Fruit fly (Drosophila melanogaster) whole organism, embryonic: ENCODE results near the gene Nep6.
A peak's percentile ranks its signal among the peaks of the same experiment; 100 is the strongest.

ENCODE experiments used
- Abd-B ChIP-seq: fragments of 200-800 bp; sonication (Bioruptor generic); optimal IDR thresholded peaks from 2 replicates; lab custom pipeline; 2018; ENCODE audit warnings: missing biosample characterization, mild to moderate bottlenecking, missing genetic modification characterization, moderate library complexity
- Adf1 ChIP-seq: fragments of 200-800 bp; sonication (Bioruptor generic); IDR thresholded peaks from 2 replicates; pipeline ENCODE4 v1.3.6; 2022; ENCODE audit warnings: missing biosample characterization, missing genetic modification characterization
- Antp ChIP-seq: fragments of 200-800 bp; sonication (Bioruptor generic); optimal IDR thresholded peaks from 3 replicates; lab custom pipeline; 2016; ENCODE audit warnings: missing biosample characterization, missing genetic modification characterization
- Atf-2 ChIP-seq: fragments of 200-800 bp; sonication (Bioruptor generic); optimal IDR thresholded peaks from 2 replicates; lab custom pipeline; 2016; ENCODE audit warnings: missing biosample characterization, missing genetic modification characterization
- CG10274 ChIP-seq: fragments of 200-800 bp; sonication (Bioruptor generic); optimal IDR thresholded peaks from 3 replicates; lab custom pipeline; 2017; ENCODE audit warnings: missing biosample characterization, mild to moderate bottlenecking, missing genetic modification characterization
- CG10543 ChIP-seq: fragments of 200-800 bp; sonication (Bioruptor generic); optimal IDR thresholded peaks from 3 replicates; lab custom pipeline; 2017; ENCODE audit warnings: missing biosample characterization, mild to moderate bottlenecking, missing genetic modification characterization, moderate library complexity
- CG11696 ChIP-seq: fragments of 200-800 bp; sonication (Bioruptor generic); IDR thresholded peaks from 2 replicates; pipeline ENCODE4 v1.3.6; 2022; ENCODE audit warnings: missing biosample characterization, missing genetic modification characterization
- CG12236 ChIP-seq: fragments of 200-800 bp; sonication (Bioruptor generic); optimal IDR thresholded peaks from 2 replicates; lab custom pipeline; 2016; ENCODE audit warnings: missing biosample characterization, missing genetic modification characterization
- CG12659 ChIP-seq: fragments of 200-800 bp; sonication (Bioruptor generic); optimal IDR thresholded peaks from 3 replicates; lab custom pipeline; 2017; ENCODE audit warnings: mild to moderate bottlenecking, missing biosample characterization, missing genetic modification reagents, missing genetic modification characterization
- CG12942 ChIP-seq: fragments of 200-800 bp; sonication (Bioruptor generic); optimal IDR thresholded peaks from 3 replicates; lab custom pipeline; 2016; ENCODE audit warnings: missing biosample characterization, missing genetic modification characterization
- CG13894 ChIP-seq: fragments of 200-800 bp; sonication (Bioruptor generic); optimal IDR thresholded peaks from 3 replicates; lab custom pipeline; 2018; ENCODE audit warnings: missing biosample characterization, mild to moderate bottlenecking, missing genetic modification characterization, moderate library complexity
- CG14710 ChIP-seq: fragments of 200-800 bp; sonication (Bioruptor generic); optimal IDR thresholded peaks from 3 replicates; lab custom pipeline; 2019; ENCODE audit warnings: missing biosample characterization, mild to moderate bottlenecking, missing genetic modification characterization, moderate library complexity
- CG14965 ChIP-seq: fragments of 200-800 bp; sonication (Bioruptor generic); optimal IDR thresholded peaks from 2 replicates; lab custom pipeline; 2016; ENCODE audit warnings: missing biosample characterization, missing genetic modification characterization, borderline replicate concordance
- CG1529 ChIP-seq: fragments of 200-800 bp; sonication (Bioruptor generic); optimal IDR thresholded peaks from 3 replicates; lab custom pipeline; 2018; ENCODE audit warnings: missing biosample characterization, missing genetic modification characterization
- CG15514 ChIP-seq: fragments of 200-800 bp; sonication (Bioruptor generic); optimal IDR thresholded peaks from 3 replicates; lab custom pipeline; 2017; ENCODE audit warnings: missing biosample characterization, missing genetic modification characterization, mild to moderate bottlenecking, moderate library complexity, missing genetic modification reagents
- CG17359 ChIP-seq: fragments of 200-800 bp; sonication (Bioruptor generic); optimal IDR thresholded peaks from 3 replicates; lab custom pipeline; 2018; ENCODE audit warnings: missing biosample characterization, mild to moderate bottlenecking, missing genetic modification characterization, moderate library complexity
- CG17385 ChIP-seq: fragments of 200-800 bp; sonication (Bioruptor generic); optimal IDR thresholded peaks from 3 replicates; lab custom pipeline; 2018; ENCODE audit warnings: missing biosample characterization, mild to moderate bottlenecking, missing genetic modification characterization
- CG17829 ChIP-seq: fragments of 200-800 bp; optimal IDR thresholded peaks from 2 replicates; lab custom pipeline; 2019; ENCODE audit warnings: missing biosample characterization, mild to moderate bottlenecking, missing genetic modification characterization, moderate library complexity
- CG17912 ChIP-seq: fragments of 200-800 bp; sonication (Bioruptor generic); optimal IDR thresholded peaks from 2 replicates; lab custom pipeline; 2018; ENCODE audit warnings: missing biosample characterization, mild to moderate bottlenecking, missing genetic modification characterization
- CG18619 ChIP-seq: fragments of 200-800 bp; sonication (Bioruptor generic); optimal IDR thresholded peaks from 3 replicates; lab custom pipeline; 2017; ENCODE audit warnings: missing biosample characterization, mild to moderate bottlenecking, missing genetic modification characterization
- CG2199 ChIP-seq: fragments of 200-800 bp; sonication (Bioruptor generic); IDR thresholded peaks from 3 replicates; pipeline ENCODE4 v1.3.6; 2022; ENCODE audit warnings: missing biosample characterization, missing genetic modification characterization
- CG30020 ChIP-seq: fragments of 200-800 bp; optimal IDR thresholded peaks from 2 replicates; lab custom pipeline; 2019; ENCODE audit warnings: missing biosample characterization, mild to moderate bottlenecking, missing genetic modification characterization, moderate library complexity
- CG34224 ChIP-seq: fragments of 200-800 bp; sonication (Bioruptor generic); IDR thresholded peaks from 3 replicates; pipeline ENCODE4 v1.3.6; 2022; ENCODE audit warnings: missing biosample characterization, missing genetic modification characterization; ENCODE audit not compliant: partially characterized antibody
- CG3995 ChIP-seq: fragments of 200-800 bp; sonication (Bioruptor generic); optimal IDR thresholded peaks from 3 replicates; lab custom pipeline; 2016; ENCODE audit warnings: missing biosample characterization, missing genetic modification characterization
- CG4854 ChIP-seq: fragments of 200-800 bp; sonication (Bioruptor generic); optimal IDR thresholded peaks from 2 replicates; lab custom pipeline; 2016; ENCODE audit warnings: missing biosample characterization, missing genetic modification characterization, inconsistent platforms
- CG5953 ChIP-seq: fragments of 200-800 bp; sonication (Bioruptor generic); IDR thresholded peaks from 2 replicates; pipeline ENCODE4 v1.3.6; 2022; ENCODE audit warnings: missing biosample characterization, missing genetic modification characterization
- CG7839 ChIP-seq: fragments of 200-800 bp; sonication (Bioruptor generic); optimal IDR thresholded peaks from 3 replicates; lab custom pipeline; 2018; ENCODE audit warnings: missing biosample characterization, mild to moderate bottlenecking, missing genetic modification characterization, moderate library complexity
- Fer2 ChIP-seq: fragments of 200-800 bp; sonication (Bioruptor generic); optimal IDR thresholded peaks from 2 replicates; lab custom pipeline; 2018; ENCODE audit warnings: missing biosample characterization, mild to moderate bottlenecking, missing genetic modification characterization, moderate library complexity
- HHEX ChIP-seq: fragments of 200-800 bp; sonication (Bioruptor generic); optimal IDR thresholded peaks from 3 replicates; lab custom pipeline; 2017; ENCODE audit warnings: missing biosample characterization, mild to moderate bottlenecking, missing genetic modification characterization, missing genetic modification reagents
- Med ChIP-seq: fragments of 200-800 bp; sonication (Bioruptor generic); peaks from one replicate; lab custom pipeline; 2016; ENCODE audit warnings: missing biosample characterization, missing genetic modification characterization, mild to moderate bottlenecking, inconsistent platforms, moderate library complexity
- Myb ChIP-seq: fragments of 200-800 bp; sonication (Bioruptor generic); optimal IDR thresholded peaks from 2 replicates; lab custom pipeline; 2016; ENCODE audit warnings: missing biosample characterization, missing genetic modification characterization
- Opbp ChIP-seq: fragments of 200-800 bp; sonication (Bioruptor generic); IDR thresholded peaks from 3 replicates; pipeline ENCODE4 v1.3.6; 2022; ENCODE audit warnings: missing biosample characterization, missing genetic modification characterization; ENCODE audit not compliant: partially characterized antibody
- Sox102F ChIP-seq: fragments of 200-800 bp; sonication (Bioruptor generic); optimal IDR thresholded peaks from 2 replicates; lab custom pipeline; 2018; ENCODE audit warnings: missing biosample characterization, mild to moderate bottlenecking, missing genetic modification characterization, moderate library complexity
- Ssrp ChIP-seq: fragments of 200-800 bp; sonication (Bioruptor generic); optimal IDR thresholded peaks from 2 replicates; lab custom pipeline; 2018; ENCODE audit warnings: missing biosample characterization, mild to moderate bottlenecking, missing genetic modification characterization, moderate library complexity
- bsh ChIP-seq, 2 experiments: fragments of 200-800 bp; sonication (Bioruptor generic); optimal IDR thresholded peaks; 2 replicates each; lab custom pipeline; 2017 to 2018; ENCODE audit warnings: mild to moderate bottlenecking in 2 of 2, missing biosample characterization in 2 of 2, missing genetic modification characterization in 2 of 2, moderate library complexity in 1 of 2
- btn ChIP-seq: fragments of 200-800 bp; sonication (Bioruptor generic); optimal IDR thresholded peaks from 2 replicates; lab custom pipeline; 2016; ENCODE audit warnings: missing biosample characterization, missing genetic modification characterization
- corto ChIP-seq: fragments of 200-800 bp; sonication (Bioruptor generic); optimal IDR thresholded peaks from 2 replicates; lab custom pipeline; 2016; ENCODE audit warnings: missing biosample characterization, mild to moderate bottlenecking, missing genetic modification characterization, moderate library complexity
- dysf ChIP-seq: fragments of 200-800 bp; sonication (Bioruptor generic); IDR thresholded peaks from 3 replicates; pipeline ENCODE4 v1.3.6; 2022; ENCODE audit warnings: missing biosample characterization, missing genetic modification characterization
- eve ChIP-seq, 2 experiments: fragments of >200 bp; optimal IDR thresholded peaks; 2 replicates each; lab custom pipeline; 2017; ENCODE audit warnings: missing biosample characterization in 2 of 2, missing genetic modification characterization in 2 of 2
- grn ChIP-seq: fragments of 200-800 bp; sonication (Bioruptor generic); optimal IDR thresholded peaks from 3 replicates; lab custom pipeline; 2017; ENCODE audit warnings: missing biosample characterization, missing genetic modification characterization
- hkb ChIP-seq, 2 experiments: fragments of 200-800 bp in 1 of 2; fragments of >200 bp in 1 of 2; sonication (Bioruptor generic) in 1 of 2; IDR thresholded peaks in 1 of 2; optimal IDR thresholded peaks in 1 of 2; 2 replicates each; pipeline versions ENCODE4 v1.3.6 to Lab custom; 2017 to 2022; ENCODE audit warnings: missing biosample characterization in 1 of 2, missing genetic modification characterization in 1 of 2
- klu ChIP-seq: fragments of 200-800 bp; sonication (Bioruptor generic); IDR thresholded peaks from 2 replicates; pipeline ENCODE4 v1.3.6; 2022; ENCODE audit warnings: missing biosample characterization, missing genetic modification characterization
- maf-S ChIP-seq: fragments of 200-800 bp; sonication (Bioruptor generic); optimal IDR thresholded peaks from 2 replicates; lab custom pipeline; 2016; ENCODE audit warnings: missing biosample characterization, missing genetic modification characterization
- mld ChIP-seq: fragments of 200-800 bp; sonication (Bioruptor generic); IDR thresholded peaks from 3 replicates; pipeline ENCODE4 v1.3.6; 2022; ENCODE audit warnings: missing biosample characterization, missing genetic modification characterization; ENCODE audit not compliant: partially characterized antibody
- pho ChIP-seq: fragments of 200-800 bp; sonication (Bioruptor generic); optimal IDR thresholded peaks from 2 replicates; lab custom pipeline; 2016; ENCODE audit warnings: missing biosample characterization, missing genetic modification characterization
- prd ChIP-seq, 3 experiments: fragments of >200 bp in 2 of 3; fragments of 200-800 bp in 1 of 3; sonication (Bioruptor generic) in 1 of 3; optimal IDR thresholded peaks in 2 of 3; IDR thresholded peaks in 1 of 3; 2 replicates in 2 of 3; 3 replicates in 1 of 3; pipeline versions ENCODE4 v1.3.6 to Lab custom; 2017 to 2022; ENCODE audit warnings: missing biosample characterization in 1 of 3, missing genetic modification characterization in 1 of 3
- slou ChIP-seq: fragments of 200-800 bp; sonication (Bioruptor generic); optimal IDR thresholded peaks from 3 replicates; lab custom pipeline; 2016; ENCODE audit warnings: missing biosample characterization, missing genetic modification characterization
- ssp ChIP-seq: fragments of 200-800 bp; sonication (Bioruptor generic); IDR thresholded peaks from 2 replicates; pipeline ENCODE4 v1.3.6; 2022; ENCODE audit warnings: missing biosample characterization, missing genetic modification characterization
- unc-4 ChIP-seq: fragments of 200-800 bp; sonication (Bioruptor generic); IDR thresholded peaks from 2 replicates; pipeline ENCODE4 v1.3.6; 2022; ENCODE audit warnings: missing biosample characterization, missing genetic modification characterization; ENCODE audit not compliant: partially characterized antibody

Gene Nep6

DNA sequence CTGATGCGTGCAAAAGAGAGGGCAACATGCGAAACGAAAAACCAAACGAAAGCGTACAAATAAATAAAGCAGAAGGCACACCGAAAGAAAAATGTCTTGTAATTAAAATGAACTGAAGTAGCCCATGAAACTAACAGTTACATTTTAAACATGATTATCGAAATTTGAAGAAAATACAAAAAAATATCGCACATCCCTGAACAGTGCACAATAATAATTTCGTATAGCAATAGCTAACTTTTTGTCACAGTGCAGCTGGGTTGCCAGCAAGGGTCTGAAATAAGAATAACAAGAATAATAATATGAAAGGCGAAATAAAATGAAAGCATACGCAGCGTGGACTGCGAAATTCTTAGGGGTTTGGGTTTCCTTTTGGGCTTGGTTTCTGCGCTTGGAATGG lies 49.3 kb upstream of the Nep6 start (continued):
- peak; percentile 99 for TF ChIP-seq CG18619 (GFP tag; lab: Kevin White, UChicago)
- peak; percentile 94 for TF ChIP-seq CG14965 (GFP tag; lab: Kevin White, UChicago)
- TF ChIP-seq Med (GFP tag; lab: Kevin White, UChicago) = peak; percentile 100
- peak; percentile 99 for TF ChIP-seq CG12236 (GFP tag; lab: Kevin White, UChicago)
- peak; percentile 78 for TF ChIP-seq CG30020 (tag; lab: Kevin White, UChicago)
- TF ChIP-seq unc-4 = no peak
- TF ChIP-seq CG34224 (GFP tag; lab: Robert Waterston, UW) = no peak
- TF ChIP-seq prd (optimal IDR thresholded peaks at IDR 0.05; lab: Kevin White, UChicago) = no peak
- peak; percentile 100 for TF ChIP-seq prd (GFP tag; IDR thresholded peaks at IDR 0.05; lab: Robert Waterston, UW)
- TF ChIP-seq CG12942 (GFP tag; lab: Kevin White, UChicago) = peak; percentile 99
- peak; percentile 89 for TF ChIP-seq grn
- peak; percentile 99 for TF ChIP-seq maf-S (GFP tag; lab: Kevin White, UChicago)
- peak; percentile 98 for TF ChIP-seq Fer2 (tag; lab: Kevin White, UChicago)
- TF ChIP-seq slou (GFP tag; lab: Kevin White, UChicago) = peak; percentile 99
- TF ChIP-seq CG7839 (tag; lab: Kevin White, UChicago) = peak; percentile 99
- TF ChIP-seq CG13894 (tag; lab: Kevin White, UChicago) = peak; percentile 97
- peak; percentile 96 for TF ChIP-seq CG10274 (GFP tag; lab: Kevin White, UChicago)
- TF ChIP-seq klu = peak; percentile 99
- peak; percentile 89 for TF ChIP-seq CG3995 (GFP tag; lab: Kevin White, UChicago)
- TF ChIP-seq CG10543 (GFP tag; lab: Kevin White, UChicago) = peak; percentile 94
- TF ChIP-seq CG2199 (GFP tag; lab: Robert Waterston, UW) = peak; percentile 99
- TF ChIP-seq Antp (GFP tag; lab: Kevin White, UChicago) = peak; percentile 99
- TF ChIP-seq CG12659 (GFP tag; lab: Kevin White, UChicago) = peak; percentile 99
- peak; percentile 99 for TF ChIP-seq CG17359
- peak; percentile 97 for TF ChIP-seq CG5953 (GFP tag; lab: Robert Waterston, UW)
- no peak for TF ChIP-seq CG17912 (GFP tag; lab: Kevin White, UChicago)
- peak; percentile 89 for TF ChIP-seq Adf1
- peak; percentile 96 for TF ChIP-seq Myb (GFP tag; lab: Kevin White, UChicago)
- peak; percentile 93 for TF ChIP-seq CG17385 (GFP tag; lab: Kevin White, UChicago)
- peak; percentile 82 to 99 for TF ChIP-seq eve (GFP tag; optimal IDR thresholded peaks at IDR 0.05; lab: Kevin White, UChicago)
- TF ChIP-seq CG1529 = peak; percentile 98
- TF ChIP-seq HHEX (GFP tag; lab: Kevin White, UChicago) = peak; percentile 99
- TF ChIP-seq CG17829 (tag; lab: Kevin White, UChicago) = peak; percentile 99
- peak; percentile 99 for TF ChIP-seq CG4854 (GFP tag; lab: Kevin White, UChicago)
- TF ChIP-seq Sox102F (GFP tag; lab: Kevin White, UChicago) = peak; percentile 99
- TF ChIP-seq bsh (GFP tag; optimal IDR thresholded peaks at IDR 0.05; lab: Kevin White, UChicago) = peak; percentile 99 to 100
- no peak for TF ChIP-seq hkb (optimal IDR thresholded peaks at IDR 0.05; lab: Kevin White, UChicago)
- peak; percentile 99 for TF ChIP-seq hkb (GFP tag; IDR thresholded peaks at IDR 0.05; lab: Robert Waterston, UW)
- TF ChIP-seq Abd-B (GFP tag; lab: Kevin White, UChicago) = peak; percentile 99
- peak; percentile 95 for TF ChIP-seq CG15514 (GFP tag; lab: Kevin White, UChicago)
- peak; percentile 98 for TF ChIP-seq CG14710 (tag; lab: Kevin White, UChicago)
- TF ChIP-seq ssp (GFP tag; lab: Robert Waterston, UW) = peak; percentile 94
- TF ChIP-seq Opbp (GFP tag; lab: Robert Waterston, UW) = no peak
- TF ChIP-seq Ssrp = peak; percentile 99
- TF ChIP-seq btn (GFP tag; lab: Kevin White, UChicago) = peak; percentile 98
- TF ChIP-seq Atf-2 = peak; percentile 99
- peak; percentile 99 for TF ChIP-seq pho (GFP tag; lab: Kevin White, UChicago)
- TF ChIP-seq CG11696 (GFP tag; lab: Robert Waterston, UW) = peak; percentile 95
- TF ChIP-seq mld (GFP tag; lab: Robert Waterston, UW) = no peak
- TF ChIP-seq corto (GFP tag; lab: Kevin White, UChicago) = peak; percentile 99
- TF ChIP-seq dysf (GFP tag; lab: Robert Waterston, UW) = peak; percentile 99
